Fruit fly (Drosophila melanogaster) whole organism, embryonic: ENCODE data around the gene scpr-B.

Source experiments
- Atf3 ChIP-seq: fragments of 200-800 bp; sonication (Bioruptor generic); optimal IDR thresholded peaks from 3 replicates; lab custom pipeline; 2016; ENCODE audit warnings: missing biosample characterization, missing genetic modification characterization
- BEAF-32 ChIP-seq: fragments of 200-800 bp; sonication (Bioruptor generic); optimal IDR thresholded peaks from 3 replicates; lab custom pipeline; 2017; ENCODE audit warnings: missing biosample characterization, missing genetic modification characterization, mild to moderate bottlenecking, moderate library complexity, missing genetic modification reagents
- CG10274 ChIP-seq: fragments of 200-800 bp; sonication (Bioruptor generic); optimal IDR thresholded peaks from 3 replicates; lab custom pipeline; 2017; ENCODE audit warnings: missing biosample characterization, mild to moderate bottlenecking, missing genetic modification characterization
- CG10543 ChIP-seq: fragments of 200-800 bp; sonication (Bioruptor generic); optimal IDR thresholded peaks from 3 replicates; lab custom pipeline; 2017; ENCODE audit warnings: missing biosample characterization, mild to moderate bottlenecking, missing genetic modification characterization, moderate library complexity
- CG10654 ChIP-seq: fragments of 200-800 bp; sonication (Bioruptor generic); optimal IDR thresholded peaks from 2 replicates; lab custom pipeline; 2016; ENCODE audit warnings: missing biosample characterization, missing genetic modification characterization
- CG10959 ChIP-seq: fragments of 200-800 bp; sonication (Bioruptor generic); IDR thresholded peaks from 2 replicates; pipeline ENCODE4 v1.3.6; 2022; ENCODE audit warnings: missing biosample characterization, missing genetic modification characterization
- CG11247 ChIP-seq: fragments of 200-800 bp; sonication (Bioruptor generic); IDR thresholded peaks from 2 replicates; pipeline ENCODE4 v1.3.6; 2022; ENCODE audit warnings: missing biosample characterization, missing genetic modification characterization
- CG14965 ChIP-seq: fragments of 200-800 bp; sonication (Bioruptor generic); optimal IDR thresholded peaks from 2 replicates; lab custom pipeline; 2016; ENCODE audit warnings: missing biosample characterization, missing genetic modification characterization, borderline replicate concordance
- CG17385 ChIP-seq: fragments of 200-800 bp; sonication (Bioruptor generic); optimal IDR thresholded peaks from 3 replicates; lab custom pipeline; 2018; ENCODE audit warnings: missing biosample characterization, mild to moderate bottlenecking, missing genetic modification characterization
- CG17829 ChIP-seq: fragments of 200-800 bp; optimal IDR thresholded peaks from 2 replicates; lab custom pipeline; 2019; ENCODE audit warnings: missing biosample characterization, mild to moderate bottlenecking, missing genetic modification characterization, moderate library complexity
- CG31388 ChIP-seq: fragments of 200-800 bp; sonication (Bioruptor generic); optimal IDR thresholded peaks from 2 replicates; lab custom pipeline; 2016; ENCODE audit warnings: missing biosample characterization, missing genetic modification characterization
- CG32772 ChIP-seq: fragments of 200-800 bp; sonication (Bioruptor generic); IDR thresholded peaks from 2 replicates; pipeline ENCODE4 v1.3.6; 2022; ENCODE audit warnings: missing biosample characterization, missing genetic modification characterization
- CG34422 ChIP-seq: fragments of 200-800 bp; sonication (Bioruptor generic); IDR thresholded peaks from 3 replicates; pipeline ENCODE4 v1.3.6; 2022; ENCODE audit warnings: missing biosample characterization, missing genetic modification characterization
- CG4282 ChIP-seq: fragments of 200-800 bp; sonication (Bioruptor generic); optimal IDR thresholded peaks from 2 replicates; lab custom pipeline; 2016; ENCODE audit warnings: missing biosample characterization, missing genetic modification characterization
- CG4617 ChIP-seq: fragments of 200-800 bp; sonication (Bioruptor generic); optimal IDR thresholded peaks from 3 replicates; lab custom pipeline; 2016; ENCODE audit warnings: missing biosample characterization, missing genetic modification characterization, borderline replicate concordance
- CG7357 ChIP-seq: fragments of 200-800 bp; sonication (Bioruptor generic); IDR thresholded peaks from 3 replicates; pipeline ENCODE4 v1.3.6; 2022; ENCODE audit warnings: missing biosample characterization, missing genetic modification characterization
- CG7839 ChIP-seq: fragments of 200-800 bp; sonication (Bioruptor generic); optimal IDR thresholded peaks from 3 replicates; lab custom pipeline; 2018; ENCODE audit warnings: missing biosample characterization, mild to moderate bottlenecking, missing genetic modification characterization, moderate library complexity
- CG7963 ChIP-seq: fragments of 200-800 bp; sonication (Bioruptor generic); IDR thresholded peaks from 3 replicates; pipeline ENCODE4 v1.3.6; 2022; ENCODE audit warnings: missing biosample characterization, missing genetic modification characterization; ENCODE audit not compliant: partially characterized antibody
- CG8290 ChIP-seq, 3 experiments: fragments of 200-800 bp; sonication (Bioruptor generic); optimal IDR thresholded peaks; 2 replicates each; lab custom pipeline; 2016 to 2019; ENCODE audit warnings: missing biosample characterization in 3 of 3, missing genetic modification characterization in 3 of 3, mild to moderate bottlenecking in 2 of 3, moderate library complexity in 1 of 3
- CG9609 ChIP-seq: fragments of 200-800 bp; sonication (Bioruptor generic); optimal IDR thresholded peaks from 3 replicates; lab custom pipeline; 2016; ENCODE audit warnings: missing biosample characterization, missing genetic modification characterization
- Mad ChIP-seq: fragments of 200-800 bp; sonication (Bioruptor generic); optimal IDR thresholded peaks from 2 replicates; lab custom pipeline; 2016; ENCODE audit warnings: missing biosample characterization, missing genetic modification characterization
- NK7.1 ChIP-seq: fragments of 200-800 bp; sonication (Bioruptor generic); optimal IDR thresholded peaks from 3 replicates; lab custom pipeline; 2016; ENCODE audit warnings: missing biosample characterization, missing genetic modification characterization
- Nf-YA ChIP-seq: fragments of 200-800 bp; sonication (Bioruptor generic); IDR thresholded peaks from 2 replicates; pipeline ENCODE4 v1.3.6; 2022; ENCODE audit warnings: missing biosample characterization, missing genetic modification characterization
- Scr ChIP-seq: fragments of 200-800 bp; sonication (Bioruptor generic); IDR thresholded peaks from 2 replicates; pipeline ENCODE4 v1.3.6; 2022; ENCODE audit warnings: missing biosample characterization, missing genetic modification characterization; ENCODE audit not compliant: partially characterized antibody
- Stat92E ChIP-seq, 3 experiments: fragments of >200 bp in 2 of 3; fragments of 200-800 bp in 1 of 3; sonication (Bioruptor generic) in 1 of 3; optimal IDR thresholded peaks; 2 replicates each; lab custom pipeline; 2017 to 2019; ENCODE audit warnings: missing biosample characterization in 3 of 3, missing genetic modification characterization in 3 of 3, mild to moderate bottlenecking in 1 of 3, moderate library complexity in 1 of 3
- ap ChIP-seq: fragments of 200-800 bp; sonication (Bioruptor generic); IDR thresholded peaks from 2 replicates; pipeline ENCODE4 v1.3.6; 2022; ENCODE audit warnings: missing biosample characterization, missing genetic modification characterization
- bab2 ChIP-seq: fragments of 200-800 bp; sonication (Bioruptor generic); optimal IDR thresholded peaks from 2 replicates; lab custom pipeline; 2016; ENCODE audit warnings: missing biosample characterization, missing genetic modification characterization
- bigmax ChIP-seq: fragments of 200-800 bp; sonication (Bioruptor generic); optimal IDR thresholded peaks from 2 replicates; lab custom pipeline; 2018; ENCODE audit warnings: missing biosample characterization, mild to moderate bottlenecking, missing genetic modification characterization
- chif ChIP-seq, 2 experiments: fragments of 200-800 bp; sonication (Bioruptor generic); optimal IDR thresholded peaks; 3 replicates each; lab custom pipeline; 2016; ENCODE audit warnings: missing biosample characterization in 2 of 2, missing genetic modification characterization in 2 of 2
- corto ChIP-seq: fragments of 200-800 bp; sonication (Bioruptor generic); optimal IDR thresholded peaks from 2 replicates; lab custom pipeline; 2016; ENCODE audit warnings: missing biosample characterization, mild to moderate bottlenecking, missing genetic modification characterization, moderate library complexity
- croc ChIP-seq: fragments of 200-800 bp; sonication (Bioruptor generic); conservative IDR thresholded peaks from 3 replicates; pipeline ENCODE4 v1.3.6; 2022; ENCODE audit warnings: missing biosample characterization, missing genetic modification characterization
- cwo ChIP-seq: fragments of 200-800 bp; sonication (Bioruptor generic); optimal IDR thresholded peaks from 3 replicates; lab custom pipeline; 2017; ENCODE audit warnings: missing biosample characterization, missing genetic modification characterization, mild to moderate bottlenecking, moderate library complexity, missing genetic modification reagents
- da ChIP-seq: fragments of 200-800 bp; sonication (Bioruptor generic); optimal IDR thresholded peaks from 2 replicates; lab custom pipeline; 2016; ENCODE audit warnings: missing biosample characterization, missing genetic modification characterization
- fd3F ChIP-seq: fragments of 200-800 bp; sonication (Bioruptor generic); optimal IDR thresholded peaks from 2 replicates; lab custom pipeline; 2018; ENCODE audit warnings: missing biosample characterization, mild to moderate bottlenecking, missing genetic modification characterization, moderate library complexity
- gcm ChIP-seq: fragments of 200-800 bp; sonication (Bioruptor generic); optimal IDR thresholded peaks from 2 replicates; lab custom pipeline; 2019; ENCODE audit warnings: missing biosample characterization, mild to moderate bottlenecking, missing genetic modification characterization, moderate library complexity
- lola ChIP-seq, 3 experiments: fragments of >200 bp in 2 of 3; fragments of 200-800 bp in 1 of 3; sonication (Bioruptor generic) in 1 of 3; optimal IDR thresholded peaks; 2 replicates each; lab custom pipeline; 2017 to 2019; ENCODE audit warnings: missing biosample characterization in 3 of 3, missing genetic modification characterization in 3 of 3, mild to moderate bottlenecking in 1 of 3, moderate library complexity in 1 of 3
- mld ChIP-seq: fragments of 200-800 bp; sonication (Bioruptor generic); IDR thresholded peaks from 3 replicates; pipeline ENCODE4 v1.3.6; 2022; ENCODE audit warnings: missing biosample characterization, missing genetic modification characterization; ENCODE audit not compliant: partially characterized antibody
- p53 ChIP-seq: fragments of 200-800 bp; sonication (Bioruptor generic); optimal IDR thresholded peaks from 2 replicates; lab custom pipeline; 2016; ENCODE audit warnings: missing biosample characterization, missing genetic modification characterization
- pb ChIP-seq: fragments of 200-800 bp; sonication (Bioruptor generic); optimal IDR thresholded peaks from 3 replicates; lab custom pipeline; 2016; ENCODE audit warnings: missing biosample characterization, missing genetic modification characterization
- pfk ChIP-seq: fragments of 200-800 bp; sonication (Bioruptor generic); optimal IDR thresholded peaks from 2 replicates; lab custom pipeline; 2018; ENCODE audit warnings: missing biosample characterization, mild to moderate bottlenecking, missing genetic modification characterization, moderate library complexity
- pnt ChIP-seq: fragments of 200-800 bp; sonication (Bioruptor generic); optimal IDR thresholded peaks from 3 replicates; lab custom pipeline; 2016; ENCODE audit warnings: missing biosample characterization, missing genetic modification characterization
- rib ChIP-seq: fragments of 200-800 bp; sonication (Bioruptor generic); IDR thresholded peaks from 2 replicates; pipeline ENCODE4 v1.3.6; 2022; ENCODE audit warnings: missing biosample characterization, missing genetic modification characterization
- sd ChIP-seq: fragments of 200-800 bp; sonication (Bioruptor generic); optimal IDR thresholded peaks from 3 replicates; lab custom pipeline; 2018; ENCODE audit warnings: missing biosample characterization, mild to moderate bottlenecking, missing genetic modification characterization, moderate library complexity
- slbo ChIP-seq: fragments of 200-800 bp; sonication (Bioruptor generic); IDR thresholded peaks from 2 replicates; pipeline ENCODE4 v1.3.6; 2022; ENCODE audit warnings: missing biosample characterization, missing genetic modification characterization
- stwl ChIP-seq: fragments of 200-800 bp; sonication (Bioruptor generic); optimal IDR thresholded peaks from 3 replicates; lab custom pipeline; 2018; ENCODE audit warnings: missing biosample characterization, mild to moderate bottlenecking, missing genetic modification characterization, moderate library complexity
- tio ChIP-seq: fragments of 200-800 bp; sonication (Bioruptor generic); optimal IDR thresholded peaks from 2 replicates; lab custom pipeline; 2017; ENCODE audit warnings: missing biosample characterization, missing genetic modification characterization, inconsistent platforms
- tup ChIP-seq: fragments of 200-800 bp; sonication (Bioruptor generic); optimal IDR thresholded peaks from 2 replicates; lab custom pipeline; 2016; ENCODE audit warnings: missing biosample characterization, mild to moderate bottlenecking, missing genetic modification characterization, moderate library complexity

The scpr-B gene

DNA sequence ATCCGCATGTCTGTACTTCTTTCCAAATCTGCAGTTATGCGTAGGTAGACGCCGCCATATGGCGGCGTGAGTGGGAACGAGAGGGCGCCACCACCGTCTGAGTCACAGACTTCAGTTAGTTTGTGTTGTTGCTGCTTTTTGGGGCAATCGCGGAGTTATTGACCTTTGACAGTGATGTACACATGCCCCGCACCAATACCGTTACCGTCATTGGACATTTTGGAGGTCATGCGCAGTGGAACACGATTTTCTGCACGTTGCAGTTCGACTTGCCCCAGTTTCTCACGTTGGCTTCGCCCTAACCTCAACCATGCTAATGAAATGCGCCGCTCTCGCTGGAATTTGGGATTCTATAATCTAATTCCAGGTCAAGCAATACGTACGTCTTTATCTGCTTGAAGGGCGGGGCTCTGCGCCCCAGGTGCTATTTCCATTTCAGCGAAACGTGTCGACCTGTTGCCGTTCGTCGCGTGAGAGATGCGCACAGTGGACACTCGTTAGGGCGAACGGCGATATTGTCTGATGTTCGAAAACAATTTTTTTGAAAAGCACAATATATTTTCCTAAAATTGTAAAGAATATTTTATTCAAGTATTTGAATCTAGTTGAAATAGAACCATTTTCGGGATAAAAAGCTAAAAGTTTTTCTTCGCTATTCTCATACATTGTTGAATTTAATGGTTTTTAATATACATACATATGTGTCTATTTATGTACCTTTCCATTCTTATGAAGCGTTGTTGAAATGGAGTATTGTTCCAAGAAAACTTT is 29.3 kb downstream of the scpr-B start (continued):
- TF ChIP-seq CG11247 (GFP tag; lab: Robert Waterston, UW) (peak; percentile 60), fd3F (GFP tag; lab: Kevin White, UChicago) (peak; percentile 57), NK7.1 (GFP tag; lab: Kevin White, UChicago) (peak; percentile 35), tup (GFP tag; lab: Kevin White, UChicago) (no peak), pnt (GFP tag; lab: Kevin White, UChicago) (peak; percentile 63), CG17829 (tag; lab: Kevin White, UChicago) (peak; percentile 70), cwo (peak; percentile 96), CG31388 (GFP tag; lab: Kevin White, UChicago) (peak; percentile 19), chif (GFP tag; optimal IDR thresholded peaks at IDR 0.05; lab: Kevin White, UChicago) (peak; percentile 55 to 66), Stat92E (GFP tag; optimal IDR thresholded peaks at IDR 0.05; lab: Kevin White, UChicago) (no peak), ap (GFP tag; lab: Robert Waterston, UW) (peak; percentile 39; the same call in 1 of the 2 replicates), Mad (GFP tag; lab: Kevin White, UChicago) (peak; percentile 65), tio (no peak), CG10959 (GFP tag; lab: Robert Waterston, UW) (no peak), CG17385 (peak; percentile 64), rib (peak; percentile 65; the same call in 1 of the 2 replicates), Atf3 (GFP tag; lab: Kevin White, UChicago) (peak; percentile 33), da (GFP tag; lab: Kevin White, UChicago) (peak; percentile 18), BEAF-32 (GFP tag; lab: Kevin White, UChicago) (peak; percentile 5), stwl (tag; lab: Kevin White, UChicago) (no peak), bigmax (GFP tag; lab: Kevin White, UChicago) (peak; percentile 99), CG10543 (GFP tag; lab: Kevin White, UChicago) (peak; percentile 84), p53 (GFP tag; lab: Kevin White, UChicago) (no peak), lola (GFP tag; optimal IDR thresholded peaks at IDR 0.05; lab: Kevin White, UChicago) (peak in 1 of 3 experiments; percentile 49), CG9609 (GFP tag; lab: Kevin White, UChicago) (peak; percentile 62), corto (GFP tag; lab: Kevin White, UChicago) (no peak), croc (GFP tag; lab: Robert Waterston, UW) (peak; percentile 17; the same call in 1 of the 3 replicates), Nf-YA (GFP tag; lab: Robert Waterston, UW) (peak; percentile 56), CG4282 (GFP tag; lab: Kevin White, UChicago) (peak; percentile 14), CG14965 (GFP tag; lab: Kevin White, UChicago) (no peak), bab2 (GFP tag; lab: Kevin White, UChicago) (peak; percentile 68), CG10654 (GFP tag; lab: Kevin White, UChicago) (peak; percentile 23), Scr (no peak), CG7963 (GFP tag; lab: Robert Waterston, UW) (no peak), pfk (GFP tag; lab: Kevin White, UChicago) (no peak), pb (peak; percentile 34), CG7839 (tag; lab: Kevin White, UChicago) (peak; percentile 75), slbo (GFP tag; lab: Robert Waterston, UW) (peak; percentile 90), mld (GFP tag; lab: Robert Waterston, UW) (no peak), sd (tag; lab: Kevin White, UChicago) (peak; percentile 97), CG34422 (GFP tag; lab: Robert Waterston, UW) (peak; percentile 77), CG4617 (GFP tag; lab: Kevin White, UChicago) (peak; percentile 65), CG7357 (GFP tag; lab: Robert Waterston, UW) (peak; percentile 51; the same call in 1 of the 3 replicates), CG32772 (GFP tag; lab: Robert Waterston, UW) (peak; percentile 61), CG10274 (GFP tag; lab: Kevin White, UChicago) (peak; percentile 33), gcm (GFP tag; lab: Kevin White, UChicago) (peak; percentile 27), CG8290 (GFP tag; optimal IDR thresholded peaks at IDR 0.05; lab: Kevin White, UChicago) (peak; percentile 62), CG8290 (tag; optimal IDR thresholded peaks at IDR 0.05; lab: Kevin White, UChicago) (peak in 1 of 2 experiments; percentile 81)
